Fruit fly (Drosophila melanogaster) whole organism, prepupa: ENCODE measurements around the gene Wsck.

Experiments
- CG10631 ChIP-seq: fragments of 200-800 bp; sonication (Bioruptor generic); optimal IDR thresholded peaks from 2 replicates; lab custom pipeline; 2016; ENCODE audit warnings: missing biosample characterization, missing genetic modification characterization
- CG3919 ChIP-seq: fragments of 200-800 bp; sonication (Bioruptor generic); optimal IDR thresholded peaks from 3 replicates; lab custom pipeline; 2016; ENCODE audit warnings: missing biosample characterization, missing genetic modification characterization
- CG6276 ChIP-seq: fragments of 200-800 bp; sonication (Bioruptor generic); optimal IDR thresholded peaks from 2 replicates; lab custom pipeline; 2017; ENCODE audit warnings: missing biosample characterization, mild to moderate bottlenecking, missing genetic modification characterization
- Hr39 ChIP-seq: fragments of 200-800 bp; sonication (Bioruptor generic); optimal IDR thresholded peaks from 2 replicates; lab custom pipeline; 2016; ENCODE audit warnings: missing biosample characterization, missing genetic modification characterization
- Lpt ChIP-seq: fragments of 200-800 bp; sonication (Bioruptor generic); optimal IDR thresholded peaks from 3 replicates; lab custom pipeline; 2016; ENCODE audit warnings: missing biosample characterization, missing genetic modification characterization
- Sox14 ChIP-seq: fragments of 200-800 bp; sonication (Bioruptor generic); optimal IDR thresholded peaks from 3 replicates; lab custom pipeline; 2016; ENCODE audit warnings: missing biosample characterization, missing genetic modification characterization
- dac ChIP-seq: fragments of 200-800 bp; sonication (Bioruptor generic); optimal IDR thresholded peaks from 2 replicates; lab custom pipeline; 2017; ENCODE audit warnings: missing biosample characterization, mild to moderate bottlenecking, missing genetic modification characterization
- dsx ChIP-seq: fragments of 200-800 bp; optimal IDR thresholded peaks from 3 replicates; lab custom pipeline; 2019; ENCODE audit warnings: missing biosample characterization, mild to moderate bottlenecking, missing genetic modification characterization, moderate library complexity; ENCODE audit not compliant: poor library complexity, severe bottlenecking

DNA sequence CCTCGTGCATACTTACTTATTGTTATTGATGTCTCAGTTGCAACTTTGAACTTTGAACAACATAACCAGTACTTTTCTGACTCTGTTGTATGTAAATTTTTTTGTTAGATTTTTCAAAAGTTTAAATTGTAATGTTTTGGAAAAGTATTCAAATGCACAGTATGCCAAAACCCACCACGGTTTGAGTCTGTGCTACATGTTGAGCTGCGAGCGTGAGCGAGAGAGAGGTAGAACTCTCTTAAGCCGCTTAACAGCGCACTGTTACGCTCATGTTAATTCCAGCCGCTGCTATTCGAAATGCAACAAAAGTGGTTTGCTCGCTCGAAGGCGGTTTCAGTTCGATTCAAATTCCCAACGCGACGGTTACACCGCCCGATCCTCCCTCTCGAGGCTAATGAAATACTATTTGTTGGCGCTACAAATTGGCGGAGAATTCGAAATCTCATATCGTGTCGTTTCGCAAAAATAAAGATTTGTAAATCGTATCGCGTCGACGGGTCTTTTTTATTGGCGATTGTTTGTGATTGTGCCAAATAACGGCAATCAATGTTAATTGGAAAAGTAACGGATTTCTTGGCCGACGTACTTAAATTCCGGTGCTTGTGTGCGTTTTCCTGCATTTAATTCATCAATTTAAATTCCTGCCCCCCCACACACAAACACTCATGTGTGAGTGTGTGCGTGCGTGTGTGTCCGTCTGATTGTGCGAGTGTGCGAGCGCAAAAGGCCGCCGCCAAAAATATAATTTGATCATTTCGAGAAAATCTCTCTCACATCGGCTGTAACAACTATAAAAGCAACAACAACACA lies 40.8 kb downstream of the Wsck start:
- peak; percentile 25 for TF ChIP-seq CG3919 (GFP tag; lab: Kevin White, UChicago)
- TF ChIP-seq CG6276 (GFP tag; lab: Kevin White, UChicago): no peak
- no peak for TF ChIP-seq dac (GFP tag; lab: Kevin White, UChicago)
- no peak for TF ChIP-seq Sox14
- TF ChIP-seq Hr39: no peak
- TF ChIP-seq dsx (GFP tag; lab: Kevin White, UChicago): peak; percentile 58
- TF ChIP-seq CG10631 (GFP tag; lab: Kevin White, UChicago): no peak
- no peak for TF ChIP-seq Lpt (GFP tag; lab: Kevin White, UChicago)
